Fruit fly (Drosophila melanogaster) whole organism, prepupa: ENCODE results near the gene Gr22e.
A peak's percentile ranks its signal among the peaks of the same experiment; 100 is the strongest.

Experiments used
- Blimp-1 ChIP-seq: fragments of 200-800 bp; sonication (Bioruptor generic); optimal IDR thresholded peaks from 3 replicates; lab custom pipeline; 2017; ENCODE audit warnings: missing biosample characterization, missing genetic modification characterization, mild to moderate bottlenecking, moderate library complexity, missing genetic modification reagents
- CG10631 ChIP-seq: fragments of 200-800 bp; sonication (Bioruptor generic); optimal IDR thresholded peaks from 2 replicates; lab custom pipeline; 2016; ENCODE audit warnings: missing biosample characterization, missing genetic modification characterization
- CG10669 ChIP-seq: fragments of 200-800 bp; sonication (Bioruptor generic); optimal IDR thresholded peaks from 3 replicates; lab custom pipeline; 2018; ENCODE audit warnings: missing biosample characterization, mild to moderate bottlenecking, missing genetic modification characterization, moderate library complexity
- CG11294 ChIP-seq: fragments of 200-800 bp; sonication (Bioruptor generic); IDR thresholded peaks from 2 replicates; pipeline ENCODE4 v1.3.6; 2022; ENCODE audit warnings: missing biosample characterization, missing genetic modification characterization
- CG11902 ChIP-seq: fragments of 200-800 bp; sonication (Bioruptor generic); optimal IDR thresholded peaks from 3 replicates; lab custom pipeline; 2016; ENCODE audit warnings: missing biosample characterization, missing genetic modification characterization
- CG16779 ChIP-seq: fragments of 200-800 bp; sonication (Bioruptor generic); optimal IDR thresholded peaks from 3 replicates; lab custom pipeline; 2017; ENCODE audit warnings: missing biosample characterization, mild to moderate bottlenecking, missing genetic modification characterization
- CG3032 ChIP-seq: fragments of 200-800 bp; optimal IDR thresholded peaks from 2 replicates; lab custom pipeline; 2019; ENCODE audit warnings: missing biosample characterization, mild to moderate bottlenecking, missing genetic modification characterization, moderate library complexity
- CG31627 ChIP-seq: fragments of 200-800 bp; sonication (Bioruptor generic); optimal IDR thresholded peaks from 3 replicates; lab custom pipeline; 2016; ENCODE audit warnings: missing biosample characterization, missing genetic modification characterization
- CG32006 ChIP-seq: fragments of 200-800 bp; sonication (Bioruptor generic); optimal IDR thresholded peaks from 3 replicates; lab custom pipeline; 2017; ENCODE audit warnings: missing biosample characterization, mild to moderate bottlenecking, missing genetic modification characterization
- CG34406 ChIP-seq: fragments of 200-800 bp; sonication (Bioruptor generic); optimal IDR thresholded peaks from 3 replicates; lab custom pipeline; 2016; ENCODE audit warnings: missing biosample characterization, missing genetic modification characterization
- CG3919 ChIP-seq: fragments of 200-800 bp; sonication (Bioruptor generic); optimal IDR thresholded peaks from 3 replicates; lab custom pipeline; 2016; ENCODE audit warnings: missing biosample characterization, missing genetic modification characterization
- CG4318 ChIP-seq: fragments of 200-800 bp; sonication (Bioruptor generic); optimal IDR thresholded peaks from 3 replicates; lab custom pipeline; 2017; ENCODE audit warnings: missing biosample characterization, mild to moderate bottlenecking, missing genetic modification characterization
- CG6276 ChIP-seq: fragments of 200-800 bp; sonication (Bioruptor generic); optimal IDR thresholded peaks from 2 replicates; lab custom pipeline; 2017; ENCODE audit warnings: missing biosample characterization, mild to moderate bottlenecking, missing genetic modification characterization
- CG6792 ChIP-seq: fragments of 200-800 bp; sonication (Bioruptor generic); optimal IDR thresholded peaks from 3 replicates; lab custom pipeline; 2016; ENCODE audit warnings: missing biosample characterization, missing genetic modification characterization
- CG6808 ChIP-seq: fragments of 200-800 bp; sonication (Bioruptor generic); optimal IDR thresholded peaks from 3 replicates; lab custom pipeline; 2017; ENCODE audit warnings: missing biosample characterization, missing genetic modification characterization, mild to moderate bottlenecking, moderate library complexity, missing genetic modification reagents
- CG8319 ChIP-seq: fragments of 200-800 bp; sonication (Bioruptor generic); optimal IDR thresholded peaks from 3 replicates; lab custom pipeline; 2016; ENCODE audit warnings: missing biosample characterization, missing genetic modification characterization
- CG8632 ChIP-seq: fragments of 200-800 bp; sonication (Bioruptor generic); optimal IDR thresholded peaks from 3 replicates; lab custom pipeline; 2016; ENCODE audit warnings: missing biosample characterization, missing genetic modification characterization
- CG9139 ChIP-seq: fragments of 200-800 bp; sonication (Bioruptor generic); optimal IDR thresholded peaks from 3 replicates; lab custom pipeline; 2017; ENCODE audit warnings: missing biosample characterization, mild to moderate bottlenecking, missing genetic modification characterization
- Eip75B ChIP-seq: fragments of 200-800 bp; sonication (Bioruptor generic); optimal IDR thresholded peaks from 3 replicates; lab custom pipeline; 2016; ENCODE audit warnings: missing biosample characterization, missing genetic modification characterization
- Eip78C ChIP-seq: fragments of 200-800 bp; sonication (Bioruptor generic); peaks from one replicate; lab custom pipeline; 2016; ENCODE audit warnings: missing biosample characterization, missing genetic modification characterization
- Eip93F ChIP-seq: fragments of 200-800 bp; sonication (Bioruptor generic); optimal IDR thresholded peaks from 2 replicates; lab custom pipeline; 2016; ENCODE audit warnings: missing biosample characterization, mild to moderate bottlenecking, missing genetic modification characterization
- Ets21C ChIP-seq: fragments of 200-800 bp; sonication (Bioruptor generic); optimal IDR thresholded peaks from 3 replicates; lab custom pipeline; 2016; ENCODE audit warnings: missing biosample characterization, missing genetic modification characterization
- Ets96B ChIP-seq: fragments of 200-800 bp; optimal IDR thresholded peaks from 2 replicates; lab custom pipeline; 2019; ENCODE audit warnings: missing biosample characterization, mild to moderate bottlenecking, missing genetic modification characterization, moderate library complexity
- Gug ChIP-seq: fragments of 200-800 bp; sonication (Bioruptor generic); IDR thresholded peaks from 2 replicates; pipeline ENCODE4 v1.3.6; 2022; ENCODE audit warnings: missing biosample characterization, missing genetic modification characterization
- Hr38 ChIP-seq: sonication (Bioruptor generic); optimal IDR thresholded peaks from 2 replicates; lab custom pipeline; 2016; ENCODE audit warnings: missing biosample characterization, missing genetic modification characterization
- Hr4 ChIP-seq: fragments of 200-800 bp; sonication (Bioruptor generic); optimal IDR thresholded peaks from 3 replicates; lab custom pipeline; 2016; ENCODE audit warnings: missing biosample characterization, missing genetic modification characterization
- Lpt ChIP-seq: fragments of 200-800 bp; sonication (Bioruptor generic); optimal IDR thresholded peaks from 3 replicates; lab custom pipeline; 2016; ENCODE audit warnings: missing biosample characterization, missing genetic modification characterization
- Met ChIP-seq: fragments of 200-800 bp; sonication (Bioruptor generic); optimal IDR thresholded peaks from 3 replicates; lab custom pipeline; 2016; ENCODE audit warnings: missing biosample characterization, missing genetic modification characterization
- OdsH ChIP-seq: fragments of 200-800 bp; sonication (Bioruptor generic); optimal IDR thresholded peaks from 3 replicates; lab custom pipeline; 2016; ENCODE audit warnings: missing biosample characterization, missing genetic modification characterization
- Smox ChIP-seq: fragments of 200-800 bp; sonication (Bioruptor generic); optimal IDR thresholded peaks from 3 replicates; lab custom pipeline; 2016; ENCODE audit warnings: missing biosample characterization, missing genetic modification characterization
- Sox14 ChIP-seq: fragments of 200-800 bp; sonication (Bioruptor generic); optimal IDR thresholded peaks from 3 replicates; lab custom pipeline; 2016; ENCODE audit warnings: missing biosample characterization, missing genetic modification characterization
- Sox15 ChIP-seq: fragments of 200-800 bp; sonication (Bioruptor generic); optimal IDR thresholded peaks from 3 replicates; lab custom pipeline; 2016; ENCODE audit warnings: missing biosample characterization, missing genetic modification characterization
- achi ChIP-seq: fragments of 200-800 bp; sonication (Bioruptor generic); optimal IDR thresholded peaks from 3 replicates; lab custom pipeline; 2016; ENCODE audit warnings: missing biosample characterization, missing genetic modification characterization
- acj6 ChIP-seq: fragments of 200-800 bp; sonication (Bioruptor generic); optimal IDR thresholded peaks from 3 replicates; lab custom pipeline; 2016; ENCODE audit warnings: missing biosample characterization, missing genetic modification characterization
- cyc ChIP-seq: fragments of 200-800 bp; sonication (Bioruptor generic); optimal IDR thresholded peaks from 3 replicates; lab custom pipeline; 2016; ENCODE audit warnings: missing biosample characterization, missing genetic modification characterization
- dac ChIP-seq: fragments of 200-800 bp; sonication (Bioruptor generic); optimal IDR thresholded peaks from 2 replicates; lab custom pipeline; 2017; ENCODE audit warnings: missing biosample characterization, mild to moderate bottlenecking, missing genetic modification characterization
- dsx ChIP-seq: fragments of 200-800 bp; optimal IDR thresholded peaks from 3 replicates; lab custom pipeline; 2019; ENCODE audit warnings: missing biosample characterization, mild to moderate bottlenecking, missing genetic modification characterization, moderate library complexity; ENCODE audit not compliant: poor library complexity, severe bottlenecking
- esn ChIP-seq: fragments of 200-800 bp; sonication (Bioruptor generic); optimal IDR thresholded peaks from 2 replicates; lab custom pipeline; 2016; ENCODE audit warnings: missing biosample characterization, mild to moderate bottlenecking, missing genetic modification characterization, moderate library complexity
- fd59A ChIP-seq: fragments of 200-800 bp; sonication (Bioruptor generic); optimal IDR thresholded peaks from 2 replicates; lab custom pipeline; 2017; ENCODE audit warnings: missing biosample characterization, mild to moderate bottlenecking, missing genetic modification characterization, missing genetic modification reagents
- fd85E ChIP-seq: fragments of 200-800 bp; sonication (Bioruptor generic); optimal IDR thresholded peaks from 3 replicates; lab custom pipeline; 2016; ENCODE audit warnings: missing biosample characterization, missing genetic modification characterization
- lz ChIP-seq: fragments of 200-800 bp; sonication (Bioruptor generic); optimal IDR thresholded peaks from 3 replicates; lab custom pipeline; 2016; ENCODE audit warnings: missing biosample characterization, missing genetic modification characterization
- net ChIP-seq: fragments of 200-800 bp; sonication (Bioruptor generic); optimal IDR thresholded peaks from 3 replicates; lab custom pipeline; 2016; ENCODE audit warnings: missing biosample characterization, missing genetic modification characterization
- pdm3 ChIP-seq: fragments of 200-800 bp; sonication (Bioruptor generic); optimal IDR thresholded peaks from 3 replicates; lab custom pipeline; 2016; ENCODE audit warnings: missing biosample characterization, missing genetic modification characterization
- spab ChIP-seq: fragments of 200-800 bp; sonication (Bioruptor generic); optimal IDR thresholded peaks from 2 replicates; lab custom pipeline; 2017; ENCODE audit warnings: missing biosample characterization, mild to moderate bottlenecking, missing genetic modification characterization, missing genetic modification reagents
- svp ChIP-seq: fragments of 200-800 bp; sonication (Bioruptor generic); peaks from one replicate; lab custom pipeline; 2016; ENCODE audit warnings: missing biosample characterization, missing genetic modification characterization
- vri ChIP-seq: fragments of 200-800 bp; sonication (Bioruptor generic); optimal IDR thresholded peaks from 3 replicates; lab custom pipeline; 2016; ENCODE audit warnings: missing biosample characterization, mild to moderate bottlenecking, missing genetic modification characterization

Gene Gr22e

DNA sequence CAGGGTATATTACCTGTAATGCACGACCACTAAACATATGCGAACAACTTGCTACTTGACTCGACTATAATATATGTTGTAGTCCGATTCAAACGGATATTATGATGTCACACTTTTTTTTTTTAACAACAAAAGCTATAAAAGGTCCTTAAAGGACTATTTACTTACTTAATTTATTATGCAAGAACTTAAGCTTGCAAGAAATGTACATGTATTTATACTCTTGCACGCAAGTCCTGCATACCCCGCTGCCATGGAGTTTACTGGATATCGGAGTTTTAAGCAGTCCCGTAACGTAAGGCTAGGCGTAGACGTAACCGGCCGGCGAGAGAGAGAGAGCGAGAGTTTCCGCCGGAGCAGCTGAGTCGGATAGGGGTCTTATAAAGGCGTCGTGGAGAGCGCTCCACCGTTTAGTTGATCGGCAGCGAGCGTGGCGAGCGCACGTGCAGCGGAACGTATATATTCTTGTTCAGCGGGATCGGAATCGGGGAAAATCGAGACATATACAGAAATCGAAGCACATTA is 46.7 kb upstream of the Gr22e start (continued):
- TF ChIP-seq CG10669 (GFP tag; lab: Kevin White, UChicago) (peak; percentile 78), CG3919 (GFP tag; lab: Kevin White, UChicago) (peak; percentile 93), CG6808 (GFP tag; lab: Kevin White, UChicago) (peak; percentile 51), lz (GFP tag; lab: Kevin White, UChicago) (peak; percentile 76), CG8632 (GFP tag; lab: Kevin White, UChicago) (peak; percentile 82), achi (peak; percentile 94), fd85E (peak; percentile 60), acj6 (GFP tag; lab: Kevin White, UChicago) (peak; percentile 92), OdsH (GFP tag; lab: Kevin White, UChicago) (peak; percentile 96), Smox (GFP tag; lab: Kevin White, UChicago) (peak; percentile 58), CG9139 (GFP tag; lab: Kevin White, UChicago) (peak; percentile 49), CG6792 (GFP tag; lab: Kevin White, UChicago) (peak; percentile 91), Eip78C (peak; percentile 97), Met (GFP tag; lab: Kevin White, UChicago) (peak; percentile 73), CG3032 (tag; lab: Kevin White, UChicago) (peak; percentile 68), cyc (peak; percentile 74), fd59A (GFP tag; lab: Kevin White, UChicago) (peak; percentile 47), pdm3 (GFP tag; lab: Kevin White, UChicago) (peak; percentile 94), CG4318 (peak; percentile 97), vri (GFP tag; lab: Kevin White, UChicago) (peak; percentile 52), Lpt (GFP tag; lab: Kevin White, UChicago) (peak; percentile 95), CG8319 (GFP tag; lab: Kevin White, UChicago) (peak; percentile 83)
- TF ChIP-seq, all 60 proteins: peak for 57

DNA sequence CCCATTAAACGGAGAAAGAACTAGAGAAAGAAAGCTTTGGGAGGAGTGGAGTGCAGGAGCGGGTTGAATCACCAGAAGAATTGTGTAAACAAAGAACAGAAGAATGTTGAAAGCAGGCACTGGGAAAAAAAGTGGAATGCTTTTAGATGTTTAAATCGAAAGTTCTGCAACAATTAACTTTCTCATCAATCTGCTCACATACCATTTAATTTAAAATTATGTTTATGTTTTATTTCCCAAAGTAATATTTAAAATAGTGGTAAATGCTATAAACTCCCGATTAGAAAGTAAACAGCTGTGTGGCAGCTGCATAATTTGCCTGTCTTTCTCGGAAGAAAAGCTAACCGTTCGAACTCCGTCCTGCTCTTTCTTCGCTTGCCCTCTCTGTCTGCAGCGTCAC is 45.8 kb upstream of the Gr22e start:
- TF ChIP-seq pdm3 (GFP tag; lab: Kevin White, UChicago): peak; percentile 29
- TF ChIP-seq CG31627 (GFP tag; lab: Kevin White, UChicago): no peak
- no peak for TF ChIP-seq Eip75B
- TF ChIP-seq Eip78C: peak; percentile 84
- peak; percentile 78 for TF ChIP-seq CG32006
- peak; percentile 24 for TF ChIP-seq CG3919 (GFP tag; lab: Kevin White, UChicago)
- TF ChIP-seq CG11294 (GFP tag; lab: Robert Waterston, UW): 0 out of 2 replicates have a peak, but pooled peaks have one; percentile 17
- TF ChIP-seq OdsH (GFP tag; lab: Kevin White, UChicago): peak; percentile 32
- TF ChIP-seq Eip93F (GFP tag; lab: Kevin White, UChicago): no peak
- no peak for TF ChIP-seq CG11902 (GFP tag; lab: Kevin White, UChicago)
- no peak for TF ChIP-seq Ets96B
- TF ChIP-seq Lpt (GFP tag; lab: Kevin White, UChicago): peak; percentile 15
- no peak for TF ChIP-seq CG10631 (GFP tag; lab: Kevin White, UChicago)
- peak; percentile 45 for TF ChIP-seq Hr4 (GFP tag; lab: Kevin White, UChicago)
- no peak for TF ChIP-seq svp (GFP tag; lab: Kevin White, UChicago)
- no peak for TF ChIP-seq Ets21C (GFP tag; lab: Kevin White, UChicago)
- TF ChIP-seq CG4318: peak; percentile 50
- TF ChIP-seq acj6 (GFP tag; lab: Kevin White, UChicago): peak; percentile 2
- no peak for TF ChIP-seq CG34406 (GFP tag; lab: Kevin White, UChicago)
- TF ChIP-seq lz (GFP tag; lab: Kevin White, UChicago): no peak
- no peak for TF ChIP-seq fd85E
- peak; percentile 29; the same call in 1 of the 2 replicates for TF ChIP-seq Gug
- TF ChIP-seq spab (GFP tag; lab: Kevin White, UChicago): no peak
- TF ChIP-seq CG3032 (tag; lab: Kevin White, UChicago): no peak
- peak; percentile 3 for TF ChIP-seq achi
- no peak for TF ChIP-seq fd59A (GFP tag; lab: Kevin White, UChicago)
- no peak for TF ChIP-seq cyc
- peak; percentile 16 for TF ChIP-seq esn (GFP tag; lab: Kevin White, UChicago)
- no peak for TF ChIP-seq CG16779 (tag; lab: Kevin White, UChicago)
- peak; percentile 42 for TF ChIP-seq CG6276 (GFP tag; lab: Kevin White, UChicago)
- peak; percentile 25 for TF ChIP-seq net (GFP tag; lab: Kevin White, UChicago)
- no peak for TF ChIP-seq Blimp-1
- no peak for TF ChIP-seq Sox15
- no peak for TF ChIP-seq CG8632 (GFP tag; lab: Kevin White, UChicago)
- TF ChIP-seq dsx: no peak
- TF ChIP-seq CG10669 (GFP tag; lab: Kevin White, UChicago): no peak
- peak; percentile 27 for TF ChIP-seq Sox14
- TF ChIP-seq Hr38 (GFP tag; lab: Kevin White, UChicago): no peak
- no peak for TF ChIP-seq Met (GFP tag; lab: Kevin White, UChicago)
- TF ChIP-seq CG8319 (GFP tag; lab: Kevin White, UChicago): no peak
- TF ChIP-seq dac (GFP tag; lab: Kevin White, UChicago): no peak
